Fruit fly (Drosophila melanogaster) whole organism, embryonic: ENCODE measurements around the gene CG32425.

Source experiments
- Abd-B ChIP-seq: fragments of 200-800 bp; sonication (Bioruptor generic); optimal IDR thresholded peaks from 2 replicates; lab custom pipeline; 2018; ENCODE audit warnings: missing biosample characterization, mild to moderate bottlenecking, missing genetic modification characterization, moderate library complexity
- Adf1 ChIP-seq: fragments of 200-800 bp; sonication (Bioruptor generic); IDR thresholded peaks from 2 replicates; pipeline ENCODE4 v1.3.6; 2022; ENCODE audit warnings: missing biosample characterization, missing genetic modification characterization
- CG10209 ChIP-seq: fragments of 200-800 bp; sonication (Bioruptor generic); optimal IDR thresholded peaks from 3 replicates; lab custom pipeline; 2017; ENCODE audit warnings: missing biosample characterization, mild to moderate bottlenecking, missing genetic modification characterization, missing genetic modification reagents
- CG11398 ChIP-seq: fragments of 200-800 bp; sonication (Bioruptor generic); optimal IDR thresholded peaks from 2 replicates; lab custom pipeline; 2016; ENCODE audit warnings: missing biosample characterization, missing genetic modification characterization
- CG11456 ChIP-seq: fragments of 200-800 bp; sonication (Bioruptor generic); IDR thresholded peaks from 3 replicates; pipeline ENCODE4 v1.3.6; 2022; ENCODE audit warnings: missing biosample characterization, missing genetic modification characterization
- CG13624 ChIP-seq: fragments of 200-800 bp; sonication (Bioruptor generic); optimal IDR thresholded peaks from 2 replicates; lab custom pipeline; 2016; ENCODE audit warnings: missing biosample characterization, missing genetic modification characterization
- CG13775 ChIP-seq: fragments of 200-800 bp; sonication (Bioruptor generic); optimal IDR thresholded peaks from 3 replicates; lab custom pipeline; 2017; ENCODE audit warnings: missing biosample characterization, mild to moderate bottlenecking, missing genetic modification characterization
- CG17361 ChIP-seq: fragments of 200-800 bp; sonication (Bioruptor generic); IDR thresholded peaks from 3 replicates; pipeline ENCODE4 v1.3.6; 2022; ENCODE audit warnings: missing biosample characterization, missing genetic modification characterization
- CG3163 ChIP-seq: fragments of 200-800 bp; sonication (Bioruptor generic); optimal IDR thresholded peaks from 3 replicates; lab custom pipeline; 2016; ENCODE audit warnings: missing biosample characterization, missing genetic modification characterization
- CG42726 ChIP-seq: fragments of 200-800 bp; sonication (Bioruptor generic); IDR thresholded peaks from 2 replicates; pipeline ENCODE4 v1.3.6; 2022; ENCODE audit warnings: missing biosample characterization, missing genetic modification characterization; ENCODE audit not compliant: partially characterized antibody
- CG4820 ChIP-seq: fragments of 200-800 bp; sonication (Bioruptor generic); optimal IDR thresholded peaks from 3 replicates; lab custom pipeline; 2016; ENCODE audit warnings: missing biosample characterization, missing genetic modification characterization
- CG6683 ChIP-seq: fragments of 200-800 bp; sonication (Bioruptor generic); optimal IDR thresholded peaks from 2 replicates; lab custom pipeline; 2017; ENCODE audit warnings: missing biosample characterization, mild to moderate bottlenecking, missing genetic modification characterization, missing genetic modification reagents
- CG7556 ChIP-seq: fragments of 200-800 bp; sonication (Bioruptor generic); optimal IDR thresholded peaks from 2 replicates; lab custom pipeline; 2017; ENCODE audit warnings: missing biosample characterization, mild to moderate bottlenecking, missing genetic modification characterization
- CG9215 ChIP-seq: fragments of 200-800 bp; sonication (Bioruptor generic); IDR thresholded peaks from 2 replicates; pipeline ENCODE4 v1.3.6; 2022; ENCODE audit warnings: missing biosample characterization, missing genetic modification characterization
- Chrac-16 ChIP-seq: fragments of 200-800 bp; sonication (Bioruptor generic); optimal IDR thresholded peaks from 3 replicates; lab custom pipeline; 2016; ENCODE audit warnings: missing biosample characterization, missing genetic modification characterization
- Dfd ChIP-seq, 2 experiments: fragments of >200 bp; optimal IDR thresholded peaks; 2 replicates each; lab custom pipeline; 2017; ENCODE audit warnings: missing biosample characterization in 2 of 2, missing genetic modification characterization in 2 of 2
- Dip3 ChIP-seq: fragments of 200-800 bp; sonication (Bioruptor generic); optimal IDR thresholded peaks from 3 replicates; lab custom pipeline; 2016; ENCODE audit warnings: missing biosample characterization, missing genetic modification characterization
- Elba2 ChIP-seq: fragments of 200-800 bp; sonication (Bioruptor generic); optimal IDR thresholded peaks from 3 replicates; lab custom pipeline; 2016; ENCODE audit warnings: missing biosample characterization, missing genetic modification characterization
- Fer1 ChIP-seq: fragments of 200-800 bp; sonication (Bioruptor generic); optimal IDR thresholded peaks from 2 replicates; lab custom pipeline; 2017; ENCODE audit warnings: missing biosample characterization, mild to moderate bottlenecking, missing genetic modification characterization
- Hey ChIP-seq: fragments of 200-800 bp; sonication (Bioruptor generic); optimal IDR thresholded peaks from 3 replicates; lab custom pipeline; 2018; ENCODE audit warnings: missing biosample characterization, mild to moderate bottlenecking, missing genetic modification characterization
- HmgZ ChIP-seq: fragments of 200-800 bp; sonication (Bioruptor generic); optimal IDR thresholded peaks from 2 replicates; lab custom pipeline; 2018; ENCODE audit warnings: missing biosample characterization, mild to moderate bottlenecking, missing genetic modification characterization
- Hsf ChIP-seq: fragments of 200-800 bp; sonication (Bioruptor generic); optimal IDR thresholded peaks from 3 replicates; lab custom pipeline; 2016; ENCODE audit warnings: missing biosample characterization, missing genetic modification characterization
- Meics ChIP-seq: fragments of 200-800 bp; sonication (Bioruptor generic); optimal IDR thresholded peaks from 2 replicates; lab custom pipeline; 2017; ENCODE audit warnings: missing biosample characterization, mild to moderate bottlenecking, missing genetic modification characterization
- NC2α ChIP-seq: fragments of 200-800 bp; sonication (Bioruptor generic); optimal IDR thresholded peaks from 2 replicates; lab custom pipeline; 2016; ENCODE audit warnings: missing biosample characterization, missing genetic modification characterization
- Oaz ChIP-seq: fragments of 200-800 bp; sonication (Bioruptor generic); IDR thresholded peaks from 2 replicates; pipeline ENCODE4 v1.3.6; 2022; ENCODE audit warnings: missing biosample characterization, missing genetic modification characterization
- Oli ChIP-seq: fragments of 200-800 bp; sonication (Bioruptor generic); optimal IDR thresholded peaks from 2 replicates; lab custom pipeline; 2018; ENCODE audit warnings: missing biosample characterization, mild to moderate bottlenecking, missing genetic modification characterization, moderate library complexity
- Poxn ChIP-seq: fragments of 200-800 bp; sonication (Bioruptor generic); IDR thresholded peaks from 2 replicates; pipeline ENCODE4 v1.3.6; 2022; ENCODE audit warnings: missing biosample characterization, missing genetic modification characterization
- Sin3A ChIP-seq: fragments of >200 bp; optimal IDR thresholded peaks from 2 replicates; lab custom pipeline; 2018
- TFAM ChIP-seq: fragments of 200-800 bp; sonication (Bioruptor generic); optimal IDR thresholded peaks from 2 replicates; lab custom pipeline; 2017; ENCODE audit warnings: missing biosample characterization, missing genetic modification characterization, inconsistent platforms
- ac ChIP-seq: fragments of 200-800 bp; sonication (Bioruptor generic); optimal IDR thresholded peaks from 3 replicates; lab custom pipeline; 2017; ENCODE audit warnings: missing biosample characterization, mild to moderate bottlenecking, missing genetic modification characterization
- ase ChIP-seq: fragments of 200-800 bp; sonication (Bioruptor generic); IDR thresholded peaks from 3 replicates; pipeline ENCODE4 v1.3.6; 2022; ENCODE audit warnings: missing biosample characterization, missing genetic modification characterization
- bab2 ChIP-seq: fragments of 200-800 bp; sonication (Bioruptor generic); optimal IDR thresholded peaks from 2 replicates; lab custom pipeline; 2016; ENCODE audit warnings: missing biosample characterization, missing genetic modification characterization
- bbx ChIP-seq: fragments of 200-800 bp; sonication (Bioruptor generic); IDR thresholded peaks from 2 replicates; pipeline ENCODE4 v1.3.6; 2022; ENCODE audit warnings: missing biosample characterization, missing genetic modification characterization; ENCODE audit not compliant: partially characterized antibody
- btn ChIP-seq: fragments of 200-800 bp; sonication (Bioruptor generic); optimal IDR thresholded peaks from 2 replicates; lab custom pipeline; 2016; ENCODE audit warnings: missing biosample characterization, missing genetic modification characterization
- cato ChIP-seq: fragments of 200-800 bp; sonication (Bioruptor generic); optimal IDR thresholded peaks from 2 replicates; lab custom pipeline; 2016; ENCODE audit warnings: missing biosample characterization, missing genetic modification characterization, borderline replicate concordance
- crc ChIP-seq: fragments of 200-800 bp; sonication (Bioruptor generic); optimal IDR thresholded peaks from 2 replicates; lab custom pipeline; 2016; ENCODE audit warnings: missing biosample characterization, missing genetic modification characterization
- croc ChIP-seq: fragments of 200-800 bp; sonication (Bioruptor generic); conservative IDR thresholded peaks from 3 replicates; pipeline ENCODE4 v1.3.6; 2022; ENCODE audit warnings: missing biosample characterization, missing genetic modification characterization
- dan ChIP-seq: fragments of 200-800 bp; sonication (Bioruptor generic); IDR thresholded peaks from 2 replicates; pipeline ENCODE4 v1.3.6; 2022; ENCODE audit warnings: missing biosample characterization, missing genetic modification characterization
- exex ChIP-seq: fragments of 200-800 bp; sonication (Bioruptor generic); optimal IDR thresholded peaks from 4 replicates; lab custom pipeline; 2018; ENCODE audit warnings: missing biosample characterization, mild to moderate bottlenecking, missing genetic modification characterization, moderate library complexity
- knrl ChIP-seq: fragments of 200-800 bp; sonication (Bioruptor generic); IDR thresholded peaks from 3 replicates; pipeline ENCODE4 v1.3.6; 2022; ENCODE audit warnings: missing biosample characterization, missing genetic modification characterization; ENCODE audit not compliant: partially characterized antibody
- onecut ChIP-seq: fragments of 200-800 bp; sonication (Bioruptor generic); IDR thresholded peaks from 2 replicates; pipeline ENCODE4 v1.3.6; 2022; ENCODE audit warnings: missing biosample characterization, missing genetic modification characterization
- pho ChIP-seq: fragments of 200-800 bp; sonication (Bioruptor generic); optimal IDR thresholded peaks from 2 replicates; lab custom pipeline; 2016; ENCODE audit warnings: missing biosample characterization, missing genetic modification characterization
- prd ChIP-seq, 3 experiments: fragments of >200 bp in 2 of 3; fragments of 200-800 bp in 1 of 3; sonication (Bioruptor generic) in 1 of 3; optimal IDR thresholded peaks in 2 of 3; IDR thresholded peaks in 1 of 3; 2 replicates in 2 of 3; 3 replicates in 1 of 3; pipeline versions ENCODE4 v1.3.6 to Lab custom; 2017 to 2022; ENCODE audit warnings: missing biosample characterization in 1 of 3, missing genetic modification characterization in 1 of 3
- pzg ChIP-seq: fragments of 200-800 bp; sonication (Bioruptor generic); optimal IDR thresholded peaks from 3 replicates; lab custom pipeline; 2018; ENCODE audit warnings: missing biosample characterization, mild to moderate bottlenecking, missing genetic modification characterization, moderate library complexity
- ro ChIP-seq: fragments of 200-800 bp; sonication (Bioruptor generic); IDR thresholded peaks from 2 replicates; pipeline ENCODE4 v1.3.6; 2022; ENCODE audit warnings: missing biosample characterization, missing genetic modification characterization
- sna ChIP-seq: fragments of 200-800 bp; sonication (Bioruptor generic); IDR thresholded peaks from 2 replicates; pipeline ENCODE4 v1.3.6; 2022; ENCODE audit warnings: missing biosample characterization, missing genetic modification characterization; ENCODE audit not compliant: partially characterized antibody
- tap ChIP-seq: fragments of 200-800 bp; optimal IDR thresholded peaks from 3 replicates; lab custom pipeline; 2019; ENCODE audit warnings: missing biosample characterization, mild to moderate bottlenecking, missing genetic modification characterization, moderate library complexity
- tgo ChIP-seq: fragments of 200-800 bp; sonication (Bioruptor generic); IDR thresholded peaks from 3 replicates; pipeline ENCODE4 v1.3.6; 2022; ENCODE audit warnings: missing biosample characterization, missing genetic modification characterization
- tx ChIP-seq: fragments of 200-800 bp; sonication (Bioruptor generic); optimal IDR thresholded peaks from 2 replicates; lab custom pipeline; 2016; ENCODE audit warnings: missing biosample characterization, missing genetic modification characterization

The CG32425 gene

dm6 chr3L:20540182-20540974 lies 43.3 kb downstream of the CG32425 start, which contains the start of gene Rcd2 (continued):
- no peak for TF ChIP-seq prd (optimal IDR thresholded peaks at IDR 0.05; lab: Kevin White, UChicago)
- TF ChIP-seq prd (GFP tag; IDR thresholded peaks at IDR 0.05; lab: Robert Waterston, UW) = peak; percentile 83
- TF ChIP-seq CG4820 (GFP tag; lab: Kevin White, UChicago) = peak; percentile 29
- TF ChIP-seq Fer1 = peak; percentile 91
- peak; percentile 86 for TF ChIP-seq knrl (GFP tag; lab: Robert Waterston, UW)
- TF ChIP-seq croc = no peak
- TF ChIP-seq Oaz (GFP tag; lab: Robert Waterston, UW) = peak; percentile 68
- TF ChIP-seq ac (GFP tag; lab: Kevin White, UChicago) = peak; percentile 33
- peak; percentile 89 for TF ChIP-seq CG7556 (GFP tag; lab: Kevin White, UChicago)
- TF ChIP-seq Meics (GFP tag; lab: Kevin White, UChicago) = peak; percentile 93
- TF ChIP-seq HmgZ = peak; percentile 88
- TF ChIP-seq CG9215 (GFP tag; lab: Robert Waterston, UW) = peak; percentile 75; the same call in 1 of the 2 replicates
- 0 out of 3 replicates have a peak, but pooled peaks have one; percentile 23 for TF ChIP-seq CG11456 (GFP tag; lab: Robert Waterston, UW)
- peak; percentile 50; the same call in 1 of the 2 replicates for TF ChIP-seq Adf1 (GFP tag; lab: Robert Waterston, UW)
- TF ChIP-seq Dfd (GFP tag; optimal IDR thresholded peaks at IDR 0.05; lab: Kevin White, UChicago) = no peak
- TF ChIP-seq TFAM (GFP tag; lab: Kevin White, UChicago) = peak; percentile 34
- no peak for TF ChIP-seq Hey
- peak; percentile 78 for TF ChIP-seq pho (GFP tag; lab: Kevin White, UChicago)
- peak; percentile 80 for TF ChIP-seq Oli
- TF ChIP-seq tap (tag; lab: Kevin White, UChicago) = peak; percentile 82
- peak; percentile 43; the same call in 1 of the 2 replicates for TF ChIP-seq onecut
- peak; percentile 44 for TF ChIP-seq crc
- no peak for TF ChIP-seq Elba2 (GFP tag; lab: Kevin White, UChicago)
- TF ChIP-seq ase (GFP tag; lab: Robert Waterston, UW) = peak; percentile 55; the same call in 1 of the 3 replicates
- TF ChIP-seq tx (GFP tag; lab: Kevin White, UChicago) = peak; percentile 40
- TF ChIP-seq NC2α = no peak
- no peak for TF ChIP-seq Poxn
- TF ChIP-seq Hsf = peak; percentile 39
- TF ChIP-seq Chrac-16 = no peak
- TF ChIP-seq CG3163 (GFP tag; lab: Kevin White, UChicago) = peak; percentile 93
- TF ChIP-seq ro (GFP tag; lab: Robert Waterston, UW) = no peak
- no peak for TF ChIP-seq Sin3A (lab: Kevin White, UChicago)
- TF ChIP-seq tgo = peak; percentile 82
- peak; percentile 88 for TF ChIP-seq CG6683 (GFP tag; lab: Kevin White, UChicago)
- peak; percentile 57 for TF ChIP-seq pzg (GFP tag; lab: Kevin White, UChicago)
- TF ChIP-seq bbx (GFP tag; lab: Robert Waterston, UW) = peak; percentile 96
- no peak for TF ChIP-seq dan (GFP tag; lab: Robert Waterston, UW)
- TF ChIP-seq Dip3 (GFP tag; lab: Kevin White, UChicago) = peak; percentile 64
- peak; percentile 91 for TF ChIP-seq sna (GFP tag; lab: Robert Waterston, UW)
- peak; percentile 95 for TF ChIP-seq CG13624 (GFP tag; lab: Kevin White, UChicago)
- peak; percentile 89; the same call in 1 of the 2 replicates for TF ChIP-seq CG42726 (GFP tag; lab: Robert Waterston, UW)
- TF ChIP-seq CG17361 (GFP tag; lab: Robert Waterston, UW) = peak; percentile 90
- peak; percentile 69 for TF ChIP-seq CG13775
- peak; percentile 85 for TF ChIP-seq exex (tag; lab: Kevin White, UChicago)
- TF ChIP-seq CG11398 (GFP tag; lab: Kevin White, UChicago) = peak; percentile 56
- peak; percentile 68 for TF ChIP-seq bab2 (GFP tag; lab: Kevin White, UChicago)
- TF ChIP-seq btn (GFP tag; lab: Kevin White, UChicago) = no peak
- TF ChIP-seq CG10209 (GFP tag; lab: Kevin White, UChicago) = peak; percentile 79
- TF ChIP-seq cato = no peak
- peak; percentile 59 for TF ChIP-seq Abd-B (GFP tag; lab: Kevin White, UChicago)
